Worm (Caenorhabditis elegans) whole organism, L4 larva: ENCODE results near the gene C01B10.9.
A peak's percentile ranks its signal among the peaks of the same experiment; 100 is the strongest.

ENCODE experiments used
- F44E2.7 ChIP-seq: fragments of 200-800 bp; sonication (Bioruptor generic); IDR thresholded peaks from 2 replicates; pipeline ENCODE4 v2.1.2; 2022; ENCODE audit warnings: missing genetic modification characterization, missing compliant biosample characterization
- F49E8.2 ChIP-seq: sonication (generic microtip); optimal IDR thresholded peaks from 2 replicates; lab custom pipeline; 2016; ENCODE audit warnings: missing compliant biosample characterization, mild to moderate bottlenecking, missing genetic modification characterization, borderline replicate concordance
- T20F7.1 ChIP-seq: fragments of 200-800 bp; sonication (Bioruptor generic); optimal IDR thresholded peaks from 2 replicates; lab custom pipeline; 2018; ENCODE audit warnings: mild to moderate bottlenecking, missing genetic modification characterization, missing compliant biosample characterization
- Y105C5A.15 ChIP-seq: fragments of 200-800 bp; sonication (Bioruptor generic); IDR thresholded peaks from 2 replicates; pipeline ENCODE4 v1.3.6; 2022; ENCODE audit warnings: missing genetic modification characterization, missing compliant biosample characterization
- Y48G9A.11 ChIP-seq: fragments of 200-800 bp; sonication (Bioruptor generic); IDR thresholded peaks from 2 replicates; pipeline ENCODE4 v1.3.6; 2022; ENCODE audit warnings: missing genetic modification reagents, missing genetic modification characterization, missing compliant biosample characterization
- ZK337.2 ChIP-seq: fragments of 200-800 bp; sonication (Bioruptor generic); IDR thresholded peaks from 2 replicates; pipeline ENCODE4 v1.3.6; 2022; ENCODE audit warnings: missing genetic modification reagents, missing genetic modification characterization, missing compliant biosample characterization
- ZK546.5 ChIP-seq, 2 experiments: sonication (generic microtip); optimal IDR thresholded peaks; 2 replicates each; lab custom pipeline; 2017; ENCODE audit warnings: missing biosample characterization in 2 of 2, missing genetic modification characterization in 2 of 2
- ceh-44 ChIP-seq: fragments of 200-800 bp; sonication (Bioruptor generic); IDR thresholded peaks from 2 replicates; pipeline ENCODE4 v1.3.6; 2022; ENCODE audit warnings: missing genetic modification reagents, missing genetic modification characterization, missing compliant biosample characterization
- ctbp-1 ChIP-seq: fragments of 200-800 bp; sonication (Bioruptor generic); IDR thresholded peaks from 2 replicates; pipeline ENCODE4 v1.3.6; 2022; ENCODE audit warnings: missing genetic modification reagents, missing genetic modification characterization, missing compliant biosample characterization
- daf-16 ChIP-seq, 3 experiments: sonication (generic microtip); optimal IDR thresholded peaks; 2 replicates each; lab custom pipeline; 2016 to 2017; ENCODE audit warnings: missing genetic modification characterization in 3 of 3, missing genetic modification reagents in 3 of 3, mild to moderate bottlenecking in 2 of 3, missing compliant biosample characterization in 2 of 3, missing biosample characterization in 1 of 3, moderate library complexity in 1 of 3
- dmd-6 ChIP-seq: fragments of 200-800 bp; sonication (Bioruptor generic); IDR thresholded peaks from 2 replicates; pipeline ENCODE4 v1.3.6; 2022; ENCODE audit warnings: missing genetic modification reagents, missing genetic modification characterization, missing compliant biosample characterization
- dpl-1 ChIP-seq: fragments of 150-350 bp; optimal IDR thresholded peaks from 2 replicates; lab custom pipeline; 2014; ENCODE audit warnings: missing biosample characterization, missing genetic modification reagents, missing genetic modification characterization
- duxl-1 ChIP-seq: sonication (generic microtip); optimal IDR thresholded peaks from 2 replicates; lab custom pipeline; 2016; ENCODE audit warnings: mild to moderate bottlenecking, missing genetic modification characterization, moderate library complexity, missing compliant biosample characterization; ENCODE audit not compliant: poor library complexity
- dve-1 ChIP-seq: sonication (generic microtip); optimal IDR thresholded peaks from 2 replicates; lab custom pipeline; 2017; ENCODE audit warnings: antibody characterized with exemption, mild to moderate bottlenecking, missing genetic modification characterization, missing compliant biosample characterization; ENCODE audit not compliant: insufficient read depth
- fkh-10 ChIP-seq: fragments of 150-350 bp; optimal IDR thresholded peaks from 2 replicates; lab custom pipeline; 2014; ENCODE audit warnings: missing biosample characterization, missing genetic modification reagents, missing genetic modification characterization
- fos-1 ChIP-seq: fragments of 150-350 bp; optimal IDR thresholded peaks from 2 replicates; lab custom pipeline; 2014; ENCODE audit warnings: missing biosample characterization, missing genetic modification characterization
- hif-1 ChIP-seq, 2 experiments: sonication (generic microtip); optimal IDR thresholded peaks; 2 replicates each; lab custom pipeline; 2016 to 2017; ENCODE audit warnings: missing compliant biosample characterization in 2 of 2, missing genetic modification characterization in 2 of 2, missing genetic modification reagents in 2 of 2, missing genotype in 2 of 2, mild to moderate bottlenecking in 1 of 2
- jun-1 ChIP-seq: fragments of 150-350 bp; optimal IDR thresholded peaks from 2 replicates; lab custom pipeline; 2014; ENCODE audit warnings: missing biosample characterization, missing genetic modification reagents, missing genetic modification characterization
- lin-38 ChIP-seq: fragments of 200-800 bp; sonication (Bioruptor generic); IDR thresholded peaks from 2 replicates; pipeline ENCODE4 v1.3.6; 2022; ENCODE audit warnings: missing genetic modification reagents, missing genetic modification characterization, missing compliant biosample characterization
- lsy-2 ChIP-seq, 2 experiments: fragments of 150-350 bp in 1 of 2; sonication (generic microtip) in 1 of 2; optimal IDR thresholded peaks; 2 replicates each; lab custom pipeline; 2014 to 2017; ENCODE audit warnings: missing biosample characterization in 2 of 2, missing genetic modification characterization in 2 of 2
- madf-9 ChIP-seq: fragments of 200-800 bp; sonication (Bioruptor generic); conservative IDR thresholded peaks from 2 replicates; pipeline ENCODE4 v1.3.6; 2022; ENCODE audit warnings: missing genetic modification reagents, missing genetic modification characterization, missing compliant biosample characterization
- mdl-1 ChIP-seq, 2 experiments: fragments of 150-350 bp in 1 of 2; sonication (generic microtip) in 1 of 2; optimal IDR thresholded peaks; 2 replicates each; lab custom pipeline; 2014 to 2017; ENCODE audit warnings: missing biosample characterization in 2 of 2, missing genetic modification characterization in 2 of 2
- mep-1 ChIP-seq: fragments of 150-350 bp; sonication (generic microtip); optimal IDR thresholded peaks from 3 replicates; lab custom pipeline; 2014; ENCODE audit warnings: missing biosample characterization, missing genetic modification characterization
- mes-2 ChIP-seq: sonication (generic microtip); optimal IDR thresholded peaks from 2 replicates; lab custom pipeline; 2016; ENCODE audit warnings: missing genotype, mild to moderate bottlenecking, missing genetic modification characterization, missing compliant biosample characterization; ENCODE audit not compliant: poor library complexity, severe bottlenecking
- nhr-102 ChIP-seq: sonication (generic microtip); optimal IDR thresholded peaks from 2 replicates; lab custom pipeline; 2016; ENCODE audit warnings: mild to moderate bottlenecking, missing genetic modification characterization, moderate library complexity, missing compliant biosample characterization
- nhr-111 ChIP-seq: fragments of 200-800 bp; sonication (Bioruptor generic); optimal IDR thresholded peaks from 2 replicates; lab custom pipeline; 2018; ENCODE audit warnings: mild to moderate bottlenecking, missing genetic modification characterization, missing compliant biosample characterization
- nhr-28 ChIP-seq: fragments of 150-350 bp; optimal IDR thresholded peaks from 2 replicates; lab custom pipeline; 2014; ENCODE audit warnings: missing biosample characterization, missing genetic modification characterization
- nhr-41 ChIP-seq: fragments of 200-800 bp; sonication (Bioruptor generic); IDR thresholded peaks from 2 replicates; pipeline ENCODE4 v1.3.6; 2022; ENCODE audit warnings: missing genetic modification reagents, missing genetic modification characterization, missing compliant biosample characterization
- nhr-42 ChIP-seq: fragments of 200-800 bp; sonication (Bioruptor generic); IDR thresholded peaks from 2 replicates; pipeline ENCODE4 v1.3.6; 2022; ENCODE audit warnings: missing genetic modification characterization, missing compliant biosample characterization
- nhr-6 ChIP-seq: fragments of 150-350 bp; optimal IDR thresholded peaks from 2 replicates; lab custom pipeline; 2014; ENCODE audit warnings: missing biosample characterization, missing genetic modification characterization
- pha-4 ChIP-seq, 2 experiments: fragments of 150-350 bp in 1 of 2; fragments of 200-800 bp in 1 of 2; sonication (Bioruptor generic) in 1 of 2; IDR thresholded peaks in 1 of 2; optimal IDR thresholded peaks in 1 of 2; 2 replicates each; pipeline versions ENCODE4 v1.3.6 to Lab custom; 2014 to 2022; ENCODE audit warnings: missing genetic modification characterization in 2 of 2, missing genetic modification reagents in 2 of 2, missing biosample characterization in 1 of 2, missing compliant biosample characterization in 1 of 2
- rbr-2 ChIP-seq: sonication (generic microtip); optimal IDR thresholded peaks from 2 replicates; lab custom pipeline; 2016; ENCODE audit warnings: missing genotype, missing genetic modification characterization, missing compliant biosample characterization
- set-16 ChIP-seq: fragments of 200-800 bp; sonication (Bioruptor generic); IDR thresholded peaks from 2 replicates; pipeline ENCODE4 v1.3.6; 2022; ENCODE audit warnings: missing genetic modification reagents, missing genetic modification characterization, missing compliant biosample characterization
- snpc-1.2 ChIP-seq: fragments of 200-800 bp; sonication (Bioruptor generic); IDR thresholded peaks from 2 replicates; pipeline ENCODE4 v1.3.6; 2022; ENCODE audit warnings: missing genetic modification reagents, missing genetic modification characterization, missing compliant biosample characterization
- snpc-4 ChIP-seq: fragments of 150-350 bp; optimal IDR thresholded peaks from 2 replicates; lab custom pipeline; 2014; ENCODE audit warnings: missing biosample characterization, missing genetic modification characterization
- tra-1 ChIP-seq: fragments of 200-800 bp; sonication (Bioruptor generic); IDR thresholded peaks from 2 replicates; pipeline ENCODE4 v1.3.6; 2022; ENCODE audit warnings: missing genetic modification reagents, missing genetic modification characterization, missing compliant biosample characterization
- unc-130 ChIP-seq: sonication (generic microtip); optimal IDR thresholded peaks from 2 replicates; lab custom pipeline; 2016; ENCODE audit warnings: missing genetic modification reagents, missing genetic modification characterization, missing compliant biosample characterization
- zip-2 ChIP-seq: fragments of 150-350 bp; optimal IDR thresholded peaks from 2 replicates; lab custom pipeline; 2014; ENCODE audit warnings: missing biosample characterization, missing genetic modification characterization

C01B10.9 gene

ce11 chrIV:6631704-6632272 is at the start of gene C01B10.9, which contains the start of gene cest-5.1:
Gene C01B10.9, plus strand, starts transcription at chrIV:6632222.
Gene cest-5.1, minus strand, starts transcription at chrIV:6631754.
- no peak for TF ChIP-seq mdl-1 (tag; optimal IDR thresholded peaks at IDR 0.05; lab: Kevin White, UChicago)
- TF ChIP-seq dmd-6, result peak; percentile 63
- TF ChIP-seq F49E8.2, result no peak
- peak in 1 of 2 experiments; percentile 7 for TF ChIP-seq daf-16 (GFP tag; optimal IDR thresholded peaks at IDR 0.05; lab: Kevin White, UChicago)
- peak; percentile 59 for TF ChIP-seq daf-16 (tag; optimal IDR thresholded peaks at IDR 0.05; lab: Kevin White, UChicago)
- TF ChIP-seq set-16 (GFP tag; lab: Robert Waterston, UW), result no peak
- TF ChIP-seq mep-1 (tag; lab: Kevin White, UChicago), result no peak
- TF ChIP-seq madf-9 (GFP tag; lab: Robert Waterston, UW), result 0 out of 2 replicates have a peak, but pooled peaks have one; percentile 31
- peak; percentile 99 for TF ChIP-seq mes-2
- TF ChIP-seq lin-38 (GFP tag; lab: Robert Waterston, UW), result peak; percentile 74
- TF ChIP-seq duxl-1 (tag; lab: Kevin White, UChicago), result peak; percentile 41
- no peak for TF ChIP-seq nhr-41 (GFP tag; lab: Robert Waterston, UW)
- no peak for TF ChIP-seq Y105C5A.15 (GFP tag; lab: Robert Waterston, UW)
- TF ChIP-seq unc-130, result peak; percentile 88
- no peak for TF ChIP-seq fkh-10
- TF ChIP-seq fos-1 (tag; lab: Kevin White, UChicago), result no peak
- TF ChIP-seq dpl-1 (GFP tag; lab: Kevin White, UChicago), result peak; percentile 95
- TF ChIP-seq nhr-6 (tag; lab: Kevin White, UChicago), result no peak
- no peak for TF ChIP-seq tra-1 (GFP tag; lab: Robert Waterston, UW)
- peak; percentile 4 for TF ChIP-seq zip-2
- TF ChIP-seq rbr-2 (tag; lab: Kevin White, UChicago), result peak; percentile 30
- no peak for TF ChIP-seq Y48G9A.11 (GFP tag; lab: Robert Waterston, UW)
- TF ChIP-seq snpc-1.2 (GFP tag; lab: Robert Waterston, UW), result peak; percentile 90
- no peak for TF ChIP-seq ZK546.5 (tag; optimal IDR thresholded peaks at IDR 0.05; lab: Kevin White, UChicago)
- no peak for TF ChIP-seq ctbp-1 (GFP tag; lab: Robert Waterston, UW)
- TF ChIP-seq ceh-44 (GFP tag; lab: Robert Waterston, UW), result peak; percentile 33; the same call in 1 of the 2 replicates
- TF ChIP-seq nhr-28 (tag; lab: Kevin White, UChicago), result peak; percentile 31
- peak; percentile 49 for TF ChIP-seq dve-1 (tag; lab: Kevin White, UChicago)
- TF ChIP-seq nhr-102 (tag; lab: Kevin White, UChicago), result peak; percentile 33
- TF ChIP-seq lsy-2 (tag; optimal IDR thresholded peaks at IDR 0.05; lab: Kevin White, UChicago), result peak in 1 of 2 experiments; percentile 79
- peak; percentile 15 for TF ChIP-seq T20F7.1
- TF ChIP-seq snpc-4 (tag; lab: Kevin White, UChicago), result peak; percentile 12
- peak in 1 of 2 experiments; percentile 90 for TF ChIP-seq hif-1 (tag; optimal IDR thresholded peaks at IDR 0.05; lab: Kevin White, UChicago)
- peak; percentile 86 for TF ChIP-seq ZK337.2
- TF ChIP-seq, all 104 proteins: peak for 20

ce11 chrIV:6582604-6583003 is 49.4 kb upstream of the C01B10.9 start, which contains the start of gene odr-8:
Gene odr-8, minus strand, starts transcription at chrIV:6582704.
- TF ChIP-seq nhr-42 (GFP tag; lab: Robert Waterston, UW) (no peak), nhr-111 (no peak), T20F7.1 (no peak), jun-1 (no peak), pha-4 (GFP tag; IDR thresholded peaks at IDR 0.05; lab: Robert Waterston, UW) (no peak), pha-4 (tag; optimal IDR thresholded peaks at IDR 0.05; lab: Kevin White, UChicago) (no peak), F44E2.7 (GFP tag; lab: Robert Waterston, UW) (no peak)
